Fruit fly (Drosophila melanogaster) whole organism, larva: Measurements from ENCODE around the gene CG14120.

Experiments used
- noc ChIP-seq: fragments of 200-800 bp; sonication (Bioruptor generic); optimal IDR thresholded peaks from 3 replicates; lab custom pipeline; 2019; ENCODE audit warnings: missing biosample characterization, mild to moderate bottlenecking, missing genetic modification characterization, moderate library complexity

Gene CG14120

dm6 chr3L:12874211-12874610 is 10.6 kb upstream of the CG14120 start:
- no peak for TF ChIP-seq noc (tag; lab: Kevin White, UChicago)

dm6 chr3L:12889353-12889820 is 4.5 kb downstream of the CG14120 start, which contains the start of gene CG43894:
TSS of gene CG43894 (plus strand) at chr3L:12889770.
- peak; percentile 73 for TF ChIP-seq noc (tag; lab: Kevin White, UChicago)

- TF ChIP-seq noc (tag; lab: Kevin White, UChicago): no peak
These were observed 7.8 kb downstream of the CG14120 start, which contains the start of gene CG14118 for dm6 chr3L:12892485-12893173. TSS of gene CG14118 (plus strand) at chr3L:12892658.

dm6 chr3L:12902579-12903228 is 17.9 kb downstream of the CG14120 start, which contains the start of gene CG12520:
TSS of gene CG12520 (minus strand) at chr3L:12902737.
- no peak for TF ChIP-seq noc (tag; lab: Kevin White, UChicago)

dm6 chr3L:12903611-12904010 is 18.8 kb downstream of the CG14120 start, which contains the start of gene CG32117:
TSS of gene CG32117 (minus strand) at chr3L:12903711.
- no peak for TF ChIP-seq noc (tag; lab: Kevin White, UChicago)

- TF ChIP-seq noc (tag; lab: Kevin White, UChicago): peak; percentile 99
These were observed 28.9 kb downstream of the CG14120 start, which contains the start of gene CG32115 for dm6 chr3L:12913609-12914266. TSS of gene CG32115 (minus strand) at chr3L:12913646.

- TF ChIP-seq noc (tag; lab: Kevin White, UChicago): no peak
These were observed 30.6 kb downstream of the CG14120 start for dm6 chr3L:12915431-12915830.
